Worm (Caenorhabditis elegans): ENCODE measurements around the gene rib-2.

rib-2 gene

DNA sequence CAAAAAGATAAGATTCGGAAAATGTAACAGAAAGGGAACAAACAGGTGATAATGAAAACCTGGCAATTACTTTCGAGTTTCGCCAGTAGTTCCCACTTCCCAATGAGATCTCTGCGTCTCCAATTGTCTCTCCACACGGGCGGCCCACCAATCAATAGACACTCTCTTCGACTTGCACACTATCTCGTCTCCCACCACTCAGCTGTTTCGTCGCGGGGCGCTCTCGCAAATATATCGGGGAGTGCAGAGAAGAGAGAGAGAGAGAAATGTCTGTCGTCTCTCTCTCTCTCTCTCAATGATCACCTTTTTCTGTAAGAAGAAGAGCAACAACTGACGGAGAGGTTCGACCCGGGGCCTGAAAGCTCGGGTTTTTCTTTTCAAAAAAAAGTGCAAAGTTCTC is 22.4 kb upstream of the rib-2 start (continued):
- TF ChIP-seq hsf-1 (GFP tag; IDR thresholded peaks at IDR 0.05): 0 out of 2 replicates have a peak, but pooled peaks have one; percentile 7
- TF ChIP-seq ztf-25 (GFP tag; IDR thresholded peaks at IDR 0.05): no peak
- TF ChIP-seq ceh-100 (GFP tag; IDR thresholded peaks at IDR 0.05): 0 out of 2 replicates have a peak, but pooled peaks have one; percentile 32
- TF ChIP-seq madf-10 (tag; optimal IDR thresholded peaks at IDR 0.05): peak; percentile 10
- TF ChIP-seq T07F8.4 (tag; optimal IDR thresholded peaks at IDR 0.05): no peak
- TF ChIP-seq cebp-2 (GFP tag; IDR thresholded peaks at IDR 0.05): no peak
- peak; percentile 92 for TF ChIP-seq hmg-1.2 (GFP tag; IDR thresholded peaks at IDR 0.05)
- TF ChIP-seq egl-44 (GFP tag; IDR thresholded peaks at IDR 0.05): peak; percentile 59; the same call in 1 of the 2 replicates
- TF ChIP-seq Y53G8AR.9 (GFP tag; conservative IDR thresholded peaks at IDR 0.05): no peak
- no peak for TF ChIP-seq nhr-90 (tag; optimal IDR thresholded peaks at IDR 0.05)
- TF ChIP-seq lin-35 (GFP tag; optimal IDR thresholded peaks at IDR 0.05): peak in 1 of 3 experiments; percentile 63
- peak; percentile 17 for TF ChIP-seq efl-1 (GFP tag; optimal IDR thresholded peaks at IDR 0.05)
- TF ChIP-seq nfyb-1 (GFP tag; IDR thresholded peaks at IDR 0.05): peak; percentile 86
- TF ChIP-seq mcd-1 (GFP tag; IDR thresholded peaks at IDR 0.05): peak; percentile 72
- no peak for TF ChIP-seq mel-28 (tag; optimal IDR thresholded peaks at IDR 0.05; ENCODE audit: borderline replicate concordance)
- TF ChIP-seq hlh-12 (tag; optimal IDR thresholded peaks at IDR 0.05): no peak
- no peak for TF ChIP-seq mes-4 (tag; optimal IDR thresholded peaks at IDR 0.05)
- no peak for TF ChIP-seq C17E4.6 (GFP tag; IDR thresholded peaks at IDR 0.05)
- no peak for TF ChIP-seq akir-1 (GFP tag; optimal IDR thresholded peaks at IDR 0.05)
- TF ChIP-seq Y79H2A.3 (GFP tag; conservative IDR thresholded peaks at IDR 0.05): no peak
- peak; percentile 81 for TF ChIP-seq B0336.3 (GFP tag; IDR thresholded peaks at IDR 0.05)
- peak; percentile 42 for TF ChIP-seq ZK185.1 (tag; optimal IDR thresholded peaks at IDR 0.05; ENCODE audit: poor library complexity, severe bottlenecking)
- peak; percentile 37 for TF ChIP-seq gei-17 (GFP tag; optimal IDR thresholded peaks at IDR 0.05)
- no peak for TF ChIP-seq hmg-20 (GFP tag; IDR thresholded peaks at IDR 0.05)
- peak; percentile 58 for TF ChIP-seq tbp1 (GFP tag; optimal IDR thresholded peaks at IDR 0.05)
- peak; percentile 83 for TF ChIP-seq chd-7 (tag; optimal IDR thresholded peaks at IDR 0.05)
- peak; percentile 57 for TF ChIP-seq tlf-1 (GFP tag; optimal IDR thresholded peaks at IDR 0.05)
- TF ChIP-seq Y95B8A.8 (GFP tag; IDR thresholded peaks at IDR 0.05): 0 out of 2 replicates have a peak, but pooled peaks have one; percentile 25
- TF ChIP-seq lin-54 (GFP tag; optimal IDR thresholded peaks at IDR 0.05): peak; percentile 62
- peak; percentile 59 for TF ChIP-seq ztf-26 (tag; optimal IDR thresholded peaks at IDR 0.05)
- TF ChIP-seq B0035.1 (tag; optimal IDR thresholded peaks at IDR 0.05): no peak
- peak; percentile 72 for TF ChIP-seq K12H6.12 (tag; optimal IDR thresholded peaks at IDR 0.05)
- TF ChIP-seq lin-26 (GFP tag; IDR thresholded peaks at IDR 0.05): peak; percentile 73
- no peak for TF ChIP-seq F49E8.2 (tag; optimal IDR thresholded peaks at IDR 0.05; ENCODE audit: insufficient read depth)
- TF ChIP-seq egrh-3 (GFP tag; IDR thresholded peaks at IDR 0.05): 0 out of 2 replicates have a peak, but pooled peaks have one; percentile 12
- TF ChIP-seq cebp-1 (GFP tag; IDR thresholded peaks at IDR 0.05): peak; percentile 52; the same call in 1 of the 2 replicates
- TF ChIP-seq cebp-1 (tag; optimal IDR thresholded peaks at IDR 0.05): peak; percentile 84
- TF ChIP-seq attf-3 (GFP tag; conservative IDR thresholded peaks at IDR 0.05): no peak
- TF ChIP-seq C06A6.2 (GFP tag; conservative IDR thresholded peaks at IDR 0.05): peak; percentile 68; the same call in 1 of the 2 replicates
- TF ChIP-seq bed-2 (GFP tag; IDR thresholded peaks at IDR 0.05): no peak
- no peak for TF ChIP-seq die-1 (tag; optimal IDR thresholded peaks at IDR 0.05)

All from whole organism, young adult.